Worm (Caenorhabditis elegans): ENCODE data around the gene K09G1.2.

- TF ChIP-seq pha-4 (tag; optimal IDR thresholded peaks at IDR 0.05) (no peak), nfya-1 (tag; optimal IDR thresholded peaks at IDR 0.05; ENCODE audit: insufficient read depth) (peak; percentile 34), unc-62 (GFP tag; optimal IDR thresholded peaks at IDR 0.05) (no peak), nhr-237 (tag; optimal IDR thresholded peaks at IDR 0.05) (no peak), lin-39 (tag; optimal IDR thresholded peaks at IDR 0.05) (no peak)
Measured at ce11 chrV:9550313-9550712, 40.1 kb upstream of the K09G1.2 start, which contains the start of gene ehbp-1.

All from whole organism, L3 larva.